Fruit fly (Drosophila melanogaster) whole organism, embryonic: ENCODE results near the gene Nak.
A peak's percentile ranks its signal among the peaks of the same experiment; 100 is the strongest.

Experiments
- BEAF-32 ChIP-seq: fragments of 200-800 bp; sonication (Bioruptor generic); optimal IDR thresholded peaks from 3 replicates; lab custom pipeline; 2017; ENCODE audit warnings: missing biosample characterization, missing genetic modification characterization, mild to moderate bottlenecking, moderate library complexity, missing genetic modification reagents
- Bgb ChIP-seq: fragments of 200-800 bp; sonication (Bioruptor generic); IDR thresholded peaks from 2 replicates; pipeline ENCODE4 v1.3.6; 2022; ENCODE audit warnings: missing biosample characterization, missing genetic modification characterization; ENCODE audit not compliant: partially characterized antibody
- CG11504 ChIP-seq: fragments of 200-800 bp; sonication (Bioruptor generic); optimal IDR thresholded peaks from 3 replicates; lab custom pipeline; 2019; ENCODE audit warnings: missing biosample characterization, mild to moderate bottlenecking, missing genetic modification characterization, moderate library complexity
- CG12071 ChIP-seq: fragments of 200-800 bp; sonication (Bioruptor generic); optimal IDR thresholded peaks from 3 replicates; lab custom pipeline; 2018; ENCODE audit warnings: missing biosample characterization, mild to moderate bottlenecking, missing genetic modification characterization
- CG12391 ChIP-seq: fragments of 200-800 bp; sonication (Bioruptor generic); optimal IDR thresholded peaks from 3 replicates; lab custom pipeline; 2018; ENCODE audit warnings: missing biosample characterization, mild to moderate bottlenecking, missing genetic modification characterization, moderate library complexity
- CG13424 ChIP-seq: fragments of 200-800 bp; sonication (Bioruptor generic); optimal IDR thresholded peaks from 2 replicates; lab custom pipeline; 2019; ENCODE audit warnings: missing biosample characterization, mild to moderate bottlenecking, missing genetic modification characterization, moderate library complexity
- CG1603 ChIP-seq: fragments of 200-800 bp; sonication (Bioruptor generic); optimal IDR thresholded peaks from 2 replicates; lab custom pipeline; 2019; ENCODE audit warnings: missing biosample characterization, mild to moderate bottlenecking, missing genetic modification characterization, moderate library complexity
- CG17612 ChIP-seq: fragments of 200-800 bp; sonication (Bioruptor generic); IDR thresholded peaks from 2 replicates; pipeline ENCODE4 v1.3.6; 2022; ENCODE audit warnings: missing biosample characterization, missing genetic modification characterization
- CG2116 ChIP-seq: fragments of 200-800 bp; sonication (Bioruptor generic); optimal IDR thresholded peaks from 3 replicates; lab custom pipeline; 2018; ENCODE audit warnings: missing biosample characterization, mild to moderate bottlenecking, missing genetic modification characterization
- CG3163 ChIP-seq: fragments of 200-800 bp; sonication (Bioruptor generic); optimal IDR thresholded peaks from 3 replicates; lab custom pipeline; 2016; ENCODE audit warnings: missing biosample characterization, missing genetic modification characterization
- CG33213 ChIP-seq: fragments of 200-800 bp; sonication (Bioruptor generic); optimal IDR thresholded peaks from 3 replicates; lab custom pipeline; 2016; ENCODE audit warnings: missing biosample characterization, missing genetic modification characterization
- CG42726 ChIP-seq: fragments of 200-800 bp; sonication (Bioruptor generic); IDR thresholded peaks from 2 replicates; pipeline ENCODE4 v1.3.6; 2022; ENCODE audit warnings: missing biosample characterization, missing genetic modification characterization; ENCODE audit not compliant: partially characterized antibody
- CG9797 ChIP-seq: fragments of 200-800 bp; sonication (Bioruptor generic); optimal IDR thresholded peaks from 3 replicates; lab custom pipeline; 2018; ENCODE audit warnings: missing biosample characterization, mild to moderate bottlenecking, missing genetic modification characterization
- Dbx ChIP-seq: fragments of 200-800 bp; sonication (Bioruptor generic); IDR thresholded peaks from 3 replicates; pipeline ENCODE4 v1.3.6; 2022; ENCODE audit warnings: missing biosample characterization, missing genetic modification characterization
- Dll ChIP-seq: fragments of 200-800 bp; sonication (Bioruptor generic); IDR thresholded peaks from 4 replicates; pipeline ENCODE4 v1.3.6; 2022; ENCODE audit warnings: missing biosample characterization, missing genetic modification characterization; ENCODE audit not compliant: partially characterized antibody
- HLH4C ChIP-seq: fragments of 200-800 bp; sonication (Bioruptor generic); IDR thresholded peaks from 3 replicates; pipeline ENCODE4 v1.3.6; 2022; ENCODE audit warnings: missing biosample characterization, missing genetic modification characterization; ENCODE audit not compliant: partially characterized antibody
- MESR4 ChIP-seq: fragments of 200-800 bp; sonication (Bioruptor generic); optimal IDR thresholded peaks from 2 replicates; lab custom pipeline; 2018; ENCODE audit warnings: missing biosample characterization, mild to moderate bottlenecking, missing genetic modification characterization, moderate library complexity
- MTF-1 ChIP-seq: fragments of 200-800 bp; sonication (Bioruptor generic); optimal IDR thresholded peaks from 2 replicates; lab custom pipeline; 2018; ENCODE audit warnings: missing biosample characterization, mild to moderate bottlenecking, missing genetic modification characterization, borderline replicate concordance
- Med ChIP-seq: fragments of 200-800 bp; sonication (Bioruptor generic); peaks from one replicate; lab custom pipeline; 2016; ENCODE audit warnings: missing biosample characterization, missing genetic modification characterization, mild to moderate bottlenecking, inconsistent platforms, moderate library complexity
- Myb ChIP-seq: fragments of 200-800 bp; sonication (Bioruptor generic); optimal IDR thresholded peaks from 2 replicates; lab custom pipeline; 2016; ENCODE audit warnings: missing biosample characterization, missing genetic modification characterization
- NK7.1 ChIP-seq: fragments of 200-800 bp; sonication (Bioruptor generic); optimal IDR thresholded peaks from 3 replicates; lab custom pipeline; 2016; ENCODE audit warnings: missing biosample characterization, missing genetic modification characterization
- Neu2 ChIP-seq: fragments of 200-800 bp; sonication (Bioruptor generic); optimal IDR thresholded peaks from 3 replicates; lab custom pipeline; 2016; ENCODE audit warnings: missing biosample characterization, missing genetic modification characterization, borderline replicate concordance
- Nf-YC ChIP-seq: fragments of 200-800 bp; optimal IDR thresholded peaks from 3 replicates; lab custom pipeline; 2019; ENCODE audit warnings: missing biosample characterization, mild to moderate bottlenecking, missing genetic modification characterization, moderate library complexity
- Rfx ChIP-seq: fragments of 200-800 bp; sonication (Bioruptor generic); IDR thresholded peaks from 2 replicates; pipeline ENCODE4 v1.3.6; 2022; ENCODE audit warnings: missing biosample characterization, missing genetic modification characterization
- Sin3A ChIP-seq: fragments of >200 bp; optimal IDR thresholded peaks from 2 replicates; lab custom pipeline; 2018
- ato ChIP-seq: fragments of 200-800 bp; sonication (Bioruptor generic); IDR thresholded peaks from 2 replicates; pipeline ENCODE4 v1.3.6; 2022; ENCODE audit warnings: missing biosample characterization, missing genetic modification characterization; ENCODE audit not compliant: partially characterized antibody
- crc ChIP-seq: fragments of 200-800 bp; sonication (Bioruptor generic); optimal IDR thresholded peaks from 2 replicates; lab custom pipeline; 2016; ENCODE audit warnings: missing biosample characterization, missing genetic modification characterization
- inv ChIP-seq: fragments of 200-800 bp; sonication (Bioruptor generic); IDR thresholded peaks from 2 replicates; pipeline ENCODE4 v1.3.6; 2022; ENCODE audit warnings: missing biosample characterization, missing genetic modification characterization; ENCODE audit not compliant: partially characterized antibody
- lmd ChIP-seq: fragments of 200-800 bp; sonication (Bioruptor generic); IDR thresholded peaks from 2 replicates; pipeline ENCODE4 v1.3.6; 2022; ENCODE audit warnings: missing biosample characterization, missing genetic modification characterization
- mld ChIP-seq: fragments of 200-800 bp; sonication (Bioruptor generic); IDR thresholded peaks from 3 replicates; pipeline ENCODE4 v1.3.6; 2022; ENCODE audit warnings: missing biosample characterization, missing genetic modification characterization; ENCODE audit not compliant: partially characterized antibody
- p53 ChIP-seq: fragments of 200-800 bp; sonication (Bioruptor generic); optimal IDR thresholded peaks from 2 replicates; lab custom pipeline; 2016; ENCODE audit warnings: missing biosample characterization, missing genetic modification characterization
- phol ChIP-seq: fragments of 200-800 bp; sonication (Bioruptor generic); optimal IDR thresholded peaks from 3 replicates; lab custom pipeline; 2018; ENCODE audit warnings: missing biosample characterization, mild to moderate bottlenecking, missing genetic modification characterization, moderate library complexity
- pita ChIP-seq: fragments of 200-800 bp; sonication (Bioruptor generic); optimal IDR thresholded peaks from 2 replicates; lab custom pipeline; 2017; ENCODE audit warnings: missing biosample characterization, mild to moderate bottlenecking, missing genetic modification characterization
- rib ChIP-seq: fragments of 200-800 bp; sonication (Bioruptor generic); IDR thresholded peaks from 2 replicates; pipeline ENCODE4 v1.3.6; 2022; ENCODE audit warnings: missing biosample characterization, missing genetic modification characterization
- sens ChIP-seq: fragments of 200-800 bp; sonication (Bioruptor generic); peaks from one replicate; lab custom pipeline; 2016; ENCODE audit warnings: missing biosample characterization, missing genetic modification characterization
- sna ChIP-seq: fragments of 200-800 bp; sonication (Bioruptor generic); IDR thresholded peaks from 2 replicates; pipeline ENCODE4 v1.3.6; 2022; ENCODE audit warnings: missing biosample characterization, missing genetic modification characterization; ENCODE audit not compliant: partially characterized antibody
- sob ChIP-seq: fragments of 200-800 bp; sonication (Bioruptor generic); IDR thresholded peaks from 2 replicates; pipeline ENCODE4 v1.3.6; 2022; ENCODE audit warnings: missing biosample characterization, missing genetic modification characterization
- stwl ChIP-seq: fragments of 200-800 bp; sonication (Bioruptor generic); optimal IDR thresholded peaks from 3 replicates; lab custom pipeline; 2018; ENCODE audit warnings: missing biosample characterization, mild to moderate bottlenecking, missing genetic modification characterization, moderate library complexity
- sug ChIP-seq: fragments of 200-800 bp; optimal IDR thresholded peaks from 2 replicates; lab custom pipeline; 2019; ENCODE audit warnings: missing biosample characterization, mild to moderate bottlenecking, missing genetic modification characterization, moderate library complexity
- unc-4 ChIP-seq: fragments of 200-800 bp; sonication (Bioruptor generic); IDR thresholded peaks from 2 replicates; pipeline ENCODE4 v1.3.6; 2022; ENCODE audit warnings: missing biosample characterization, missing genetic modification characterization; ENCODE audit not compliant: partially characterized antibody
- vnd ChIP-seq: fragments of 200-800 bp; sonication (Bioruptor generic); IDR thresholded peaks from 3 replicates; pipeline ENCODE4 v1.3.6; 2022; ENCODE audit warnings: missing biosample characterization, missing genetic modification characterization; ENCODE audit not compliant: partially characterized antibody

Nak gene

DNA sequence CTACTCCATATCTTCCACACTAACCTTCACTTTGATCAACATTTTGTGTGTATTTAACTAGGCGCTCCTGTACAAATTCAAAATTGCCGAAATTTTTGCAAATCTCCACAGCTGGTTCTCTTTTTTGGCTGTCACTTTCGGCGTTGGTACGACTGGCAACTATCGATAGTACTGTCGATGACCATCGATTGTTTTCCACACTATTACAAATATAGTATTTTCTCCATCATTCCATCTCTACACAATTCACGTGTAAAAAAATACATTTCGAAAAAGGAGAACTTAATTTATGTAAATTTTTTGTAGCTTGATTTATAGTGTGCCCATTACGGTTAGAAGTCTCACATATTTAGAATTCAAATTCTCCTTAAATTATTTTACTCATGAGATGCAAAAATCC lies 16.9 kb downstream of the Nak start, which contains the start of gene Nedd8 (continued):
- TF ChIP-seq Med (peak; percentile 71), rib (GFP tag; lab: Robert Waterston, UW) (0 out of 2 replicates have a peak, but pooled peaks have one; percentile 28), NK7.1 (no peak), inv (peak; percentile 76), CG12071 (no peak), Bgb (GFP tag; lab: Robert Waterston, UW) (peak; percentile 94), BEAF-32 (GFP tag; lab: Kevin White, UChicago) (peak; percentile 86), MTF-1 (no peak), CG13424 (tag; lab: Kevin White, UChicago) (no peak), phol (tag; lab: Kevin White, UChicago) (peak; percentile 32), Sin3A (peak; percentile 11), stwl (tag; lab: Kevin White, UChicago) (peak; percentile 89), vnd (GFP tag; lab: Robert Waterston, UW) (peak; percentile 75), Nf-YC (tag; lab: Kevin White, UChicago) (peak; percentile 30), p53 (no peak), CG2116 (peak; percentile 50), Dbx (GFP tag; lab: Robert Waterston, UW) (0 out of 3 replicates have a peak, but pooled peaks have one; percentile 30), sna (GFP tag; lab: Robert Waterston, UW) (peak; percentile 87), ato (GFP tag; lab: Robert Waterston, UW) (peak; percentile 70), CG3163 (GFP tag; lab: Kevin White, UChicago) (peak; percentile 54), sug (tag; lab: Kevin White, UChicago) (peak; percentile 16), HLH4C (peak; percentile 78), Myb (peak; percentile 68), CG9797 (GFP tag; lab: Kevin White, UChicago) (peak; percentile 76), CG11504 (tag; lab: Kevin White, UChicago) (peak; percentile 12), sens (GFP tag; lab: Kevin White, UChicago) (peak; percentile 83), MESR4 (peak; percentile 63), CG12391 (tag; lab: Kevin White, UChicago) (peak; percentile 38), Rfx (GFP tag; lab: Robert Waterston, UW) (no peak; the same call in 1 of the 2 replicates), pita (no peak), Neu2 (GFP tag; lab: Kevin White, UChicago) (no peak), CG17612 (GFP tag; lab: Robert Waterston, UW) (no peak), CG1603 (tag; lab: Kevin White, UChicago) (peak; percentile 68), crc (GFP tag; lab: Kevin White, UChicago) (no peak), CG33213 (GFP tag; lab: Kevin White, UChicago) (peak; percentile 15), sob (GFP tag; lab: Robert Waterston, UW) (no peak), unc-4 (GFP tag; lab: Robert Waterston, UW) (peak; percentile 92), Dll (GFP tag; lab: Robert Waterston, UW) (peak; percentile 92), mld (GFP tag; lab: Robert Waterston, UW) (peak; percentile 65; the same call in 2 of the 3 replicates), lmd (GFP tag; lab: Robert Waterston, UW) (no peak), CG42726 (peak; percentile 92)
